Worm (Caenorhabditis elegans): ENCODE results near the gene C05D11.1.

C05D11.1 gene

DNA sequence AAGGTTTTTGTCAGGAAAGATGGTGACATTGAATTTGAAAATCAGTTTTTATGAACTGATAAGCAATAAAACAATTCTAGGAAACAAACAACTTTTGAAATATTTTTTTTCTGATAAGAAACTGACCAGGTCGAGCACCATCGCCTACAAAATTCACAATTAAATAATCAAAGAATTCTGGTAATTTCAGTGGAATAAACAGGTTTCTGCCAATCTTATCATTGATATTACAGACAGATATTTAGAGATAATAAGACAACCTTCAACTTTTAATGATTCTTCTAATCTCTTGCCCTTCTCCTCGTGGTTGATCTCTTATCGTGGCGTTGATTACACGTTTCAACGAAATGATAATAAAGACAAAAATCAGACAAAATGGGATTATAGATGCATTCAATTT lies 40.0 kb upstream of the C05D11.1 start (continued):
- TF ChIP-seq daf-16 (GFP tag; optimal IDR thresholded peaks at IDR 0.05) (peak in 1 of 2 experiments; percentile 57), daf-16 (tag; optimal IDR thresholded peaks at IDR 0.05) (peak; percentile 95), saeg-2 (GFP tag; IDR thresholded peaks at IDR 0.05) (no peak), dve-1 (tag; optimal IDR thresholded peaks at IDR 0.05; ENCODE audit: insufficient read depth) (peak; percentile 78)

ce11 chrIII:6398124-6398523 lies 38.3 kb upstream of the C05D11.1 start:
- TF ChIP-seq ceh-28 (tag; optimal IDR thresholded peaks at IDR 0.05) (no peak), fkh-10 (GFP tag; optimal IDR thresholded peaks at IDR 0.05) (no peak), lin-38 (GFP tag; IDR thresholded peaks at IDR 0.05) (no peak), nhr-42 (GFP tag; IDR thresholded peaks at IDR 0.05) (no peak), unc-39 (tag; optimal IDR thresholded peaks at IDR 0.05) (no peak), daf-16 (GFP tag; optimal IDR thresholded peaks at IDR 0.05) (peak in 1 of 2 experiments; percentile 72), daf-16 (tag; optimal IDR thresholded peaks at IDR 0.05) (no peak), daf-12 (tag; optimal IDR thresholded peaks at IDR 0.05) (no peak), mdt-29 (GFP tag; IDR thresholded peaks at IDR 0.05) (no peak), unc-62 (GFP tag; optimal IDR thresholded peaks at IDR 0.05 in 1 of 2) (no peak), unc-62 (tag; optimal IDR thresholded peaks at IDR 0.05) (no peak), hlh-30 (tag; optimal IDR thresholded peaks at IDR 0.05; ENCODE audit: insufficient read depth) (no peak), ZK337.2 (GFP tag; IDR thresholded peaks at IDR 0.05) (no peak), Y48G9A.11 (GFP tag; IDR thresholded peaks at IDR 0.05) (no peak), nhr-11 (tag; optimal IDR thresholded peaks at IDR 0.05) (peak; percentile 63), Y5F2A.4 (GFP tag; optimal IDR thresholded peaks at IDR 0.05) (no peak), attf-4 (tag; optimal IDR thresholded peaks at IDR 0.05) (no peak), lsy-2 (tag; optimal IDR thresholded peaks at IDR 0.05) (no peak), snpc-4 (tag; optimal IDR thresholded peaks at IDR 0.05) (no peak), aha-1 (tag) (peak; percentile 65), zfp-3 (GFP tag; conservative IDR thresholded peaks at IDR 0.05) (no peak)

DNA sequence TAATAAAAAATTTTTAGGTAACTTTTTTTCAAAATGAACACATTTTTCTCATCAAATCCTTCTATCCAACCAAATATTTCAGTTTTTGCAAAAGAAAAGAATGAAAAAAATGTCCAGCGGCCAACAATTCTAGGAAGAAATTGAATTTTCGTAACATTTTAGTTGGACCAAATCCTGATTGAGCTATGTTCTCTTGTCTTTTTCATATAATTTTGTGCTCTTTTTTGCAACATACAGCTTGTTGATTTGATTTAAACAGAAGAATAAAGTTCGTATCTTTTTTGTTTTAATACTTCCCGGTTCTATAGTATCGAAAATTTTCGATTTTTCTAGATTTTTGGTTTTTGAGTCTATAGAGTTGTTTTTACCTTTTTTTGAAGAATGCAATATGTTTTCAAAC lies 37.0 kb upstream of the C05D11.1 start:
- TF ChIP-seq fkh-10 (GFP tag; optimal IDR thresholded peaks at IDR 0.05): peak; percentile 73
- no peak for TF ChIP-seq nhr-77 (tag; optimal IDR thresholded peaks at IDR 0.05)

- TF ChIP-seq attf-4 (tag; optimal IDR thresholded peaks at IDR 0.05) (no peak), ceh-32 (tag; optimal IDR thresholded peaks at IDR 0.05; ENCODE audit: poor library complexity) (no peak), ceh-82 (tag; optimal IDR thresholded peaks at IDR 0.05) (no peak), zip-2 (tag; optimal IDR thresholded peaks at IDR 0.05) (no peak), T26A8.4 (GFP tag; IDR thresholded peaks at IDR 0.05) (no peak), hmg-1.1 (GFP tag; IDR thresholded peaks at IDR 0.05) (no peak), nhr-48 (tag; optimal IDR thresholded peaks at IDR 0.05) (no peak), D1046.2 (GFP tag; IDR thresholded peaks at IDR 0.05) (no peak), ceh-20 (GFP tag; IDR thresholded peaks at IDR 0.05) (no peak), pha-4 (GFP tag; IDR thresholded peaks at IDR 0.05) (no peak), pha-4 (tag; optimal IDR thresholded peaks at IDR 0.05) (no peak), dve-1 (tag; optimal IDR thresholded peaks at IDR 0.05; ENCODE audit: insufficient read depth) (no peak), aha-1 (tag) (no peak), daf-16 (GFP tag; optimal IDR thresholded peaks at IDR 0.05) (peak in 1 of 2 experiments; percentile 64), daf-16 (tag; optimal IDR thresholded peaks at IDR 0.05) (no peak), hlh-11 (tag; optimal IDR thresholded peaks at IDR 0.05) (peak; percentile 35), spr-1 (tag; optimal IDR thresholded peaks at IDR 0.05) (no peak), daf-12 (tag; optimal IDR thresholded peaks at IDR 0.05) (no peak), hif-1 (tag; optimal IDR thresholded peaks at IDR 0.05) (no peak), zfp-3 (GFP tag; conservative IDR thresholded peaks at IDR 0.05) (no peak), nhr-42 (GFP tag; IDR thresholded peaks at IDR 0.05) (no peak), daf-19 (GFP tag; conservative IDR thresholded peaks at IDR 0.05) (no peak), lin-29 (GFP tag; IDR thresholded peaks at IDR 0.05) (no peak), dpl-1 (GFP tag; optimal IDR thresholded peaks at IDR 0.05) (no peak), zfp-2 (tag; optimal IDR thresholded peaks at IDR 0.05) (no peak), duxl-1 (tag; optimal IDR thresholded peaks at IDR 0.05; ENCODE audit: poor library complexity) (no peak), unc-62 (GFP tag; optimal IDR thresholded peaks at IDR 0.05 in 1 of 2) (peak in 1 of 2 experiments; percentile 74), unc-62 (tag; optimal IDR thresholded peaks at IDR 0.05) (no peak)
Measured at ce11 chrIII:6402346-6402745, 34.1 kb upstream of the C05D11.1 start.

Measured in whole organism, L4 larva.